Fruit fly (Drosophila melanogaster) whole organism, pupa: ENCODE results near the gene CG43090.

Experiments used
- CG10348 ChIP-seq: fragments of 200-800 bp; sonication (Bioruptor generic); IDR thresholded peaks from 2 replicates; pipeline ENCODE4 v1.3.6; 2022; ENCODE audit warnings: missing biosample characterization, missing genetic modification characterization
- CG14655 ChIP-seq: fragments of 200-800 bp; sonication (Bioruptor generic); optimal IDR thresholded peaks from 3 replicates; lab custom pipeline; 2017; ENCODE audit warnings: mild to moderate bottlenecking, missing biosample characterization, missing genetic modification reagents, missing genetic modification characterization
- CG15710 ChIP-seq: fragments of 200-800 bp; sonication (Bioruptor generic); optimal IDR thresholded peaks from 2 replicates; lab custom pipeline; 2018; ENCODE audit warnings: missing biosample characterization, mild to moderate bottlenecking, missing genetic modification characterization, moderate library complexity
- CG34367 ChIP-seq: fragments of 200-800 bp; sonication (Bioruptor generic); optimal IDR thresholded peaks from 2 replicates; lab custom pipeline; 2018; ENCODE audit warnings: missing biosample characterization, mild to moderate bottlenecking, missing genetic modification characterization
- CG4496 ChIP-seq: fragments of 200-800 bp; sonication (Bioruptor generic); IDR thresholded peaks from 3 replicates; pipeline ENCODE4 v1.3.6; 2022; ENCODE audit warnings: missing biosample characterization, missing genetic modification characterization
- CG8301 ChIP-seq: fragments of 200-800 bp; sonication (Bioruptor generic); optimal IDR thresholded peaks from 2 replicates; lab custom pipeline; 2018; ENCODE audit warnings: missing biosample characterization, mild to moderate bottlenecking, missing genetic modification characterization
- D1 ChIP-seq: fragments of 200-800 bp; sonication (Bioruptor generic); optimal IDR thresholded peaks from 2 replicates; lab custom pipeline; 2018; ENCODE audit warnings: missing biosample characterization, mild to moderate bottlenecking, missing genetic modification characterization, moderate library complexity
- Ets98B ChIP-seq: fragments of 200-800 bp; sonication (Bioruptor generic); IDR thresholded peaks from 2 replicates; pipeline ENCODE4 v1.3.6; 2022; ENCODE audit warnings: missing biosample characterization, missing genetic modification characterization
- Pif1A ChIP-seq: fragments of 200-800 bp; sonication (Bioruptor generic); optimal IDR thresholded peaks from 3 replicates; lab custom pipeline; 2016; ENCODE audit warnings: missing biosample characterization, missing genetic modification characterization
- Pif1B ChIP-seq: fragments of 200-800 bp; sonication (Bioruptor generic); optimal IDR thresholded peaks from 3 replicates; lab custom pipeline; 2016; ENCODE audit warnings: missing biosample characterization, missing genetic modification characterization
- gl ChIP-seq: fragments of 200-800 bp; sonication (Bioruptor generic); optimal IDR thresholded peaks from 2 replicates; lab custom pipeline; 2018; ENCODE audit warnings: missing biosample characterization, mild to moderate bottlenecking, missing genetic modification characterization
- rn ChIP-seq: fragments of 200-800 bp; sonication (Bioruptor generic); IDR thresholded peaks from 2 replicates; pipeline ENCODE4 v1.3.6; 2022; ENCODE audit warnings: missing biosample characterization, missing genetic modification characterization

DNA sequence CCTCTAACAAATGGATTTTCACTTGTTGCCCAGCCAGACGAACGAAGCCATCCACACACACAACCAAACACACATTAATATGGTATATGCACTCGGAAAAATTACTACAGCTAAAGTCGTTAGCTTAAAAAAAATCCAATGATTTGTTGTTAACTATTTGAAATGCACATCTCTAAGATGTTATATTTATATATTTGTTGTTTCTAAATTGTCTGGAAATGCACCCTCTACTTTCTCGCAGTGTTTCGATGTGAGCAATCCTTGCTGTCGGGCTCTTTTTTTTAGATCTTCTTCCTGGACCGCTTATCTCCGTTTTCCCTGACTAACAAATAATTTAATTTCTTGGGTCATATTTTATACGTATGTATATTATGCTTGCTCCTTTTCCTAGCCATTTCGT is 5.4 kb upstream of the CG43090 start:
- TF ChIP-seq Pif1B (GFP tag; lab: Kevin White, UChicago): no peak
- TF ChIP-seq CG14655: no peak
- TF ChIP-seq D1: no peak
- no peak for TF ChIP-seq CG15710
- no peak for TF ChIP-seq Ets98B
- TF ChIP-seq rn: no peak
- TF ChIP-seq Pif1A: no peak
- no peak for TF ChIP-seq CG10348 (GFP tag; lab: Robert Waterston, UW)
- TF ChIP-seq CG8301 (tag; lab: Kevin White, UChicago): no peak
- TF ChIP-seq CG4496 (GFP tag; lab: Robert Waterston, UW): no peak
- TF ChIP-seq gl (tag; lab: Kevin White, UChicago): no peak
- TF ChIP-seq CG34367 (tag; lab: Kevin White, UChicago): no peak
